Fruit fly (Drosophila melanogaster) whole organism, embryonic: ENCODE results near the gene CG33181.

ENCODE experiments used
- Aef1 ChIP-seq: fragments of 200-800 bp; sonication (Bioruptor generic); IDR thresholded peaks from 3 replicates; pipeline ENCODE4 v1.3.6; 2022; ENCODE audit warnings: missing biosample characterization, missing genetic modification characterization
- Awh ChIP-seq: fragments of 200-800 bp; sonication (Bioruptor generic); IDR thresholded peaks from 2 replicates; pipeline ENCODE4, ENCODE4 v1.3.6; 2022; ENCODE audit warnings: missing biosample characterization, missing genetic modification characterization
- CG10209 ChIP-seq: fragments of 200-800 bp; sonication (Bioruptor generic); optimal IDR thresholded peaks from 3 replicates; lab custom pipeline; 2017; ENCODE audit warnings: missing biosample characterization, mild to moderate bottlenecking, missing genetic modification characterization, missing genetic modification reagents
- CG10267 ChIP-seq: fragments of 200-800 bp; sonication (Bioruptor generic); optimal IDR thresholded peaks from 2 replicates; lab custom pipeline; 2018; ENCODE audit warnings: missing biosample characterization, mild to moderate bottlenecking, missing genetic modification characterization, moderate library complexity
- CG11560 ChIP-seq: fragments of 200-800 bp; sonication (Bioruptor generic); IDR thresholded peaks from 3 replicates; pipeline ENCODE4 v1.3.6; 2022; ENCODE audit warnings: missing biosample characterization, missing genetic modification characterization
- CG11695 ChIP-seq: fragments of 200-800 bp; sonication (Bioruptor generic); IDR thresholded peaks from 3 replicates; pipeline ENCODE4 v1.3.6; 2022; ENCODE audit warnings: missing biosample characterization, missing genetic modification characterization
- CG13424 ChIP-seq: fragments of 200-800 bp; sonication (Bioruptor generic); optimal IDR thresholded peaks from 2 replicates; lab custom pipeline; 2019; ENCODE audit warnings: missing biosample characterization, mild to moderate bottlenecking, missing genetic modification characterization, moderate library complexity
- CG1529 ChIP-seq: fragments of 200-800 bp; sonication (Bioruptor generic); optimal IDR thresholded peaks from 3 replicates; lab custom pipeline; 2018; ENCODE audit warnings: missing biosample characterization, missing genetic modification characterization
- CG1603 ChIP-seq: fragments of 200-800 bp; sonication (Bioruptor generic); optimal IDR thresholded peaks from 2 replicates; lab custom pipeline; 2019; ENCODE audit warnings: missing biosample characterization, mild to moderate bottlenecking, missing genetic modification characterization, moderate library complexity
- CG17361 ChIP-seq: fragments of 200-800 bp; sonication (Bioruptor generic); IDR thresholded peaks from 3 replicates; pipeline ENCODE4 v1.3.6; 2022; ENCODE audit warnings: missing biosample characterization, missing genetic modification characterization
- CG17802 ChIP-seq: fragments of 200-800 bp; sonication (Bioruptor generic); optimal IDR thresholded peaks from 2 replicates; lab custom pipeline; 2018; ENCODE audit warnings: missing biosample characterization, mild to moderate bottlenecking, missing genetic modification characterization, moderate library complexity
- CG4404 ChIP-seq: fragments of 200-800 bp; sonication (Bioruptor generic); IDR thresholded peaks from 2 replicates; pipeline ENCODE4 v1.3.6; 2022; ENCODE audit warnings: missing biosample characterization, missing genetic modification characterization
- CG4424 ChIP-seq: fragments of 200-800 bp; sonication (Bioruptor generic); optimal IDR thresholded peaks from 3 replicates; lab custom pipeline; 2016; ENCODE audit warnings: missing biosample characterization, missing genetic modification characterization
- CG7963 ChIP-seq: fragments of 200-800 bp; sonication (Bioruptor generic); IDR thresholded peaks from 3 replicates; pipeline ENCODE4 v1.3.6; 2022; ENCODE audit warnings: missing biosample characterization, missing genetic modification characterization; ENCODE audit not compliant: partially characterized antibody
- CG8388 ChIP-seq: fragments of 200-800 bp; sonication (Bioruptor generic); optimal IDR thresholded peaks from 2 replicates; lab custom pipeline; 2019; ENCODE audit warnings: missing biosample characterization, mild to moderate bottlenecking, missing genetic modification characterization, moderate library complexity
- CG9727 ChIP-seq: fragments of 200-800 bp; sonication (Bioruptor generic); optimal IDR thresholded peaks from 3 replicates; lab custom pipeline; 2017; ENCODE audit warnings: missing biosample characterization, mild to moderate bottlenecking, missing genetic modification characterization
- CHES-1-like ChIP-seq: fragments of 200-800 bp; sonication (Bioruptor generic); optimal IDR thresholded peaks from 2 replicates; lab custom pipeline; 2016; ENCODE audit warnings: missing biosample characterization, missing genetic modification characterization
- CoRest ChIP-seq: fragments of 200-800 bp; sonication (Bioruptor generic); optimal IDR thresholded peaks from 3 replicates; lab custom pipeline; 2018; ENCODE audit warnings: missing biosample characterization, mild to moderate bottlenecking, missing genetic modification characterization, moderate library complexity
- Dip2 ChIP-seq: fragments of 200-800 bp; sonication (Bioruptor generic); IDR thresholded peaks from 2 replicates; pipeline ENCODE4 v1.3.6; 2022; ENCODE audit warnings: missing biosample characterization, missing genetic modification characterization
- E2f2 ChIP-seq: fragments of 200-800 bp; sonication (Bioruptor generic); IDR thresholded peaks from 2 replicates; pipeline ENCODE4 v1.3.6; 2022; ENCODE audit warnings: missing biosample characterization, missing genetic modification characterization
- Eip74EF ChIP-seq, 2 experiments: fragments of 200-800 bp in 1 of 2; fragments of >200 bp in 1 of 2; sonication (Bioruptor generic) in 1 of 2; optimal IDR thresholded peaks; 2 replicates each; lab custom pipeline; 2017 to 2019; ENCODE audit warnings: missing biosample characterization in 2 of 2, missing genetic modification characterization in 2 of 2, mild to moderate bottlenecking in 1 of 2, moderate library complexity in 1 of 2
- Gsc ChIP-seq: fragments of 200-800 bp; sonication (Bioruptor generic); IDR thresholded peaks from 2 replicates; pipeline ENCODE4 v1.3.6; 2022; ENCODE audit warnings: missing biosample characterization, missing genetic modification characterization
- HmgD ChIP-seq: fragments of 200-800 bp; sonication (Bioruptor generic); optimal IDR thresholded peaks from 3 replicates; lab custom pipeline; 2016; ENCODE audit warnings: missing biosample characterization, missing genetic modification characterization
- HmgZ ChIP-seq: fragments of 200-800 bp; sonication (Bioruptor generic); optimal IDR thresholded peaks from 2 replicates; lab custom pipeline; 2018; ENCODE audit warnings: missing biosample characterization, mild to moderate bottlenecking, missing genetic modification characterization
- Mad ChIP-seq: fragments of 200-800 bp; sonication (Bioruptor generic); optimal IDR thresholded peaks from 2 replicates; lab custom pipeline; 2016; ENCODE audit warnings: missing biosample characterization, missing genetic modification characterization
- NC2α ChIP-seq: fragments of 200-800 bp; sonication (Bioruptor generic); optimal IDR thresholded peaks from 2 replicates; lab custom pipeline; 2016; ENCODE audit warnings: missing biosample characterization, missing genetic modification characterization
- Nf-YA ChIP-seq: fragments of 200-800 bp; sonication (Bioruptor generic); IDR thresholded peaks from 2 replicates; pipeline ENCODE4 v1.3.6; 2022; ENCODE audit warnings: missing biosample characterization, missing genetic modification characterization
- Nf-YB ChIP-seq: fragments of 200-800 bp; sonication (Bioruptor generic); optimal IDR thresholded peaks from 3 replicates; lab custom pipeline; 2019; ENCODE audit warnings: missing biosample characterization, mild to moderate bottlenecking, missing genetic modification characterization, moderate library complexity
- Poxn ChIP-seq: fragments of 200-800 bp; sonication (Bioruptor generic); IDR thresholded peaks from 2 replicates; pipeline ENCODE4 v1.3.6; 2022; ENCODE audit warnings: missing biosample characterization, missing genetic modification characterization
- Ptx1 ChIP-seq: fragments of 200-800 bp; sonication (Bioruptor generic); IDR thresholded peaks from 2 replicates; pipeline ENCODE4 v1.3.6; 2022; ENCODE audit warnings: missing biosample characterization, missing genetic modification characterization
- Rfx ChIP-seq: fragments of 200-800 bp; sonication (Bioruptor generic); IDR thresholded peaks from 2 replicates; pipeline ENCODE4 v1.3.6; 2022; ENCODE audit warnings: missing biosample characterization, missing genetic modification characterization
- bsh ChIP-seq, 2 experiments: fragments of 200-800 bp; sonication (Bioruptor generic); optimal IDR thresholded peaks; 2 replicates each; lab custom pipeline; 2017 to 2018; ENCODE audit warnings: mild to moderate bottlenecking in 2 of 2, missing biosample characterization in 2 of 2, missing genetic modification characterization in 2 of 2, moderate library complexity in 1 of 2
- cad ChIP-seq: fragments of >200 bp; optimal IDR thresholded peaks from 2 replicates; lab custom pipeline; 2017; ENCODE audit warnings: missing biosample characterization, missing genetic modification characterization
- cas ChIP-seq: fragments of 200-800 bp; sonication (Bioruptor generic); IDR thresholded peaks from 2 replicates; pipeline ENCODE4 v1.3.6; 2022; ENCODE audit warnings: missing biosample characterization, missing genetic modification characterization
- crp ChIP-seq, 2 experiments: fragments of 200-800 bp; sonication (Bioruptor generic); optimal IDR thresholded peaks; 2 replicates in 1 of 2; 3 replicates in 1 of 2; lab custom pipeline; 2017; ENCODE audit warnings: missing biosample characterization in 2 of 2, missing genetic modification characterization in 2 of 2, mild to moderate bottlenecking in 1 of 2, moderate library complexity in 1 of 2
- disco-r ChIP-seq: fragments of 200-800 bp; sonication (Bioruptor generic); optimal IDR thresholded peaks from 2 replicates; lab custom pipeline; 2016; ENCODE audit warnings: missing biosample characterization, missing genetic modification characterization
- emc ChIP-seq: fragments of 200-800 bp; sonication (Bioruptor generic); optimal IDR thresholded peaks from 2 replicates; lab custom pipeline; 2016; ENCODE audit warnings: missing biosample characterization, missing genetic modification characterization
- en ChIP-seq: fragments of 200-800 bp; sonication (Bioruptor generic); optimal IDR thresholded peaks from 2 replicates; lab custom pipeline; 2016; ENCODE audit warnings: missing biosample characterization, missing genetic modification characterization
- eve ChIP-seq, 2 experiments: fragments of >200 bp; optimal IDR thresholded peaks; 2 replicates each; lab custom pipeline; 2017; ENCODE audit warnings: missing biosample characterization in 2 of 2, missing genetic modification characterization in 2 of 2
- h ChIP-seq: fragments of >200 bp; optimal IDR thresholded peaks from 2 replicates; lab custom pipeline; 2017
- lilli ChIP-seq: fragments of 200-800 bp; sonication (Bioruptor generic); optimal IDR thresholded peaks from 3 replicates; lab custom pipeline; 2016; ENCODE audit warnings: missing biosample characterization, missing genetic modification characterization
- mam ChIP-seq: fragments of 200-800 bp; sonication (Bioruptor generic); optimal IDR thresholded peaks from 3 replicates; lab custom pipeline; 2016; ENCODE audit warnings: missing biosample characterization, missing genetic modification characterization
- pho ChIP-seq: fragments of 200-800 bp; sonication (Bioruptor generic); optimal IDR thresholded peaks from 2 replicates; lab custom pipeline; 2016; ENCODE audit warnings: missing biosample characterization, missing genetic modification characterization
- pum ChIP-seq: fragments of 200-800 bp; sonication (Bioruptor generic); optimal IDR thresholded peaks from 2 replicates; lab custom pipeline; 2016; ENCODE audit warnings: missing biosample characterization, missing genetic modification characterization
- sd ChIP-seq: fragments of 200-800 bp; sonication (Bioruptor generic); optimal IDR thresholded peaks from 3 replicates; lab custom pipeline; 2018; ENCODE audit warnings: missing biosample characterization, mild to moderate bottlenecking, missing genetic modification characterization, moderate library complexity
- slbo ChIP-seq: fragments of 200-800 bp; sonication (Bioruptor generic); IDR thresholded peaks from 2 replicates; pipeline ENCODE4 v1.3.6; 2022; ENCODE audit warnings: missing biosample characterization, missing genetic modification characterization
- slp2 ChIP-seq: fragments of 200-800 bp; sonication (Bioruptor generic); optimal IDR thresholded peaks from 2 replicates; lab custom pipeline; 2016; ENCODE audit warnings: missing biosample characterization, missing genetic modification characterization
- sqz ChIP-seq: fragments of 200-800 bp; sonication (Bioruptor generic); optimal IDR thresholded peaks from 3 replicates; lab custom pipeline; 2018; ENCODE audit warnings: missing biosample characterization, mild to moderate bottlenecking, missing genetic modification characterization
- trem ChIP-seq: fragments of 200-800 bp; optimal IDR thresholded peaks from 3 replicates; lab custom pipeline; 2019; ENCODE audit warnings: missing biosample characterization, mild to moderate bottlenecking, missing genetic modification characterization, moderate library complexity
- tup ChIP-seq: fragments of 200-800 bp; sonication (Bioruptor generic); optimal IDR thresholded peaks from 2 replicates; lab custom pipeline; 2016; ENCODE audit warnings: missing biosample characterization, mild to moderate bottlenecking, missing genetic modification characterization, moderate library complexity
- wor ChIP-seq: fragments of 200-800 bp; sonication (Bioruptor generic); IDR thresholded peaks from 2 replicates; pipeline ENCODE4 v1.3.6; 2022; ENCODE audit warnings: missing biosample characterization, missing genetic modification characterization
- yki ChIP-seq: fragments of >200 bp; optimal IDR thresholded peaks from 3 replicates; lab custom pipeline; 2018

CG33181 gene

dm6 chrX:8538182-8538581 is 49.0 kb downstream of the CG33181 start (continued):
- TF ChIP-seq eve (GFP tag; optimal IDR thresholded peaks at IDR 0.05; lab: Kevin White, UChicago) (peak in 1 of 2 experiments; percentile 61), CoRest (peak; percentile 63), bsh (GFP tag; optimal IDR thresholded peaks at IDR 0.05; lab: Kevin White, UChicago) (peak in 1 of 2 experiments; percentile 79), wor (GFP tag; lab: Robert Waterston, UW) (peak; percentile 40; the same call in 1 of the 2 replicates), Dip2 (GFP tag; lab: Robert Waterston, UW) (no peak), slp2 (peak; percentile 61), CG9727 (GFP tag; lab: Kevin White, UChicago) (peak; percentile 61), HmgD (GFP tag; lab: Kevin White, UChicago) (no peak), emc (GFP tag; lab: Kevin White, UChicago) (no peak)

DNA sequence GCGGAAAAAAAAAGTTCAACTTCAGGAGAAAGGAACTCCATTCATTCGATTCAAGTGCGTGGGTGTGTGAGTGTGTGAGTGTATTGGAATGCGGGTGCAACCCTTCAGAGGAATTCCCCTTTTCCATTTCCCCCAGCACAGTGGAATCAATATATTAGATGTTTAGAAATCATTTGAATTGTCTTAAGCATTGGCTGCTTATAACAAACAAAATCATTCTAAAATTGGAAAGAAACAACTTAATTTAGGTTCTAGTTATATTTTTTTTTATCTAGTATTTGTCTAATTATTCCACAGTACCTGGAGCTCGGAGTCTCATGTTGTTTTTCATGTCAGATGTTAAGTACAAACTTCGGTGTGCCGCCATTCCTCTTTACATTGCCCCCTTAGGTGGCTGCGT is 49.8 kb downstream of the CG33181 start:
- TF ChIP-seq Ptx1 (GFP tag; lab: Robert Waterston, UW) (peak; percentile 33; the same call in 1 of the 2 replicates), cas (GFP tag; lab: Robert Waterston, UW) (no peak), CG13424 (tag; lab: Kevin White, UChicago) (no peak), Aef1 (GFP tag; lab: Robert Waterston, UW) (no peak), tup (no peak), CG8388 (GFP tag; lab: Kevin White, UChicago) (no peak), CG4424 (GFP tag; lab: Kevin White, UChicago) (no peak), Gsc (GFP tag; lab: Robert Waterston, UW) (no peak), Awh (GFP tag; lab: Robert Waterston, UW) (no peak; the same call in 1 of the 2 replicates), CG10267 (peak; percentile 6), Nf-YB (GFP tag; lab: Kevin White, UChicago) (no peak), CG4404 (GFP tag; lab: Robert Waterston, UW) (no peak), en (no peak), CHES-1-like (GFP tag; lab: Kevin White, UChicago) (no peak), CG1529 (GFP tag; lab: Kevin White, UChicago) (no peak), h (no peak), Nf-YA (GFP tag; lab: Robert Waterston, UW) (no peak), slbo (GFP tag; lab: Robert Waterston, UW) (no peak), Poxn (GFP tag; lab: Robert Waterston, UW) (no peak), pum (GFP tag; lab: Kevin White, UChicago) (no peak), mam (GFP tag; lab: Kevin White, UChicago) (no peak), lilli (GFP tag; lab: Kevin White, UChicago) (no peak), CG17361 (GFP tag; lab: Robert Waterston, UW) (0 out of 3 replicates have a peak, but pooled peaks have one; percentile 10), CG1603 (tag; lab: Kevin White, UChicago) (peak; percentile 29), CG11695 (GFP tag; lab: Robert Waterston, UW) (0 out of 3 replicates have a peak, but pooled peaks have one; percentile 40), CG11560 (tag; lab: Robert Waterston, UW) (no peak), HmgZ (tag; lab: Kevin White, UChicago) (no peak), crp (GFP tag; optimal IDR thresholded peaks at IDR 0.05; lab: Kevin White, UChicago) (no peak), Eip74EF (GFP tag; optimal IDR thresholded peaks at IDR 0.05; lab: Kevin White, UChicago) (no peak), sd (tag; lab: Kevin White, UChicago) (peak; percentile 47), CG7963 (no peak), Rfx (GFP tag; lab: Robert Waterston, UW) (peak; percentile 45), NC2α (GFP tag; lab: Kevin White, UChicago) (no peak), Mad (GFP tag; lab: Kevin White, UChicago) (no peak), E2f2 (GFP tag; lab: Robert Waterston, UW) (no peak), disco-r (GFP tag; lab: Kevin White, UChicago) (no peak), CG10209 (GFP tag; lab: Kevin White, UChicago) (no peak), yki (no peak), trem (no peak), pho (GFP tag; lab: Kevin White, UChicago) (no peak), CG17802 (no peak), sqz (GFP tag; lab: Kevin White, UChicago) (no peak), cad (GFP tag; lab: Kevin White, UChicago) (no peak)
